Fruit fly (Drosophila melanogaster) whole organism, prepupa: ENCODE measurements around the gene Gr93a.

Source experiments
- CG15336 ChIP-seq: fragments of 200-800 bp; sonication (Bioruptor generic); IDR thresholded peaks from 2 replicates; pipeline ENCODE4 v1.3.6; 2022; ENCODE audit warnings: missing biosample characterization, missing genetic modification characterization
- Gug ChIP-seq: fragments of 200-800 bp; sonication (Bioruptor generic); IDR thresholded peaks from 2 replicates; pipeline ENCODE4 v1.3.6; 2022; ENCODE audit warnings: missing biosample characterization, missing genetic modification characterization
- Hr39 ChIP-seq: fragments of 200-800 bp; sonication (Bioruptor generic); optimal IDR thresholded peaks from 2 replicates; lab custom pipeline; 2016; ENCODE audit warnings: missing biosample characterization, missing genetic modification characterization
- OdsH ChIP-seq: fragments of 200-800 bp; sonication (Bioruptor generic); optimal IDR thresholded peaks from 3 replicates; lab custom pipeline; 2016; ENCODE audit warnings: missing biosample characterization, missing genetic modification characterization
- Smox ChIP-seq: fragments of 200-800 bp; sonication (Bioruptor generic); optimal IDR thresholded peaks from 3 replicates; lab custom pipeline; 2016; ENCODE audit warnings: missing biosample characterization, missing genetic modification characterization
- eg ChIP-seq: fragments of 200-800 bp; sonication (Bioruptor generic); IDR thresholded peaks from 3 replicates; pipeline ENCODE4 v1.3.6; 2022; ENCODE audit warnings: missing biosample characterization, missing genetic modification characterization
- fd85E ChIP-seq: fragments of 200-800 bp; sonication (Bioruptor generic); optimal IDR thresholded peaks from 3 replicates; lab custom pipeline; 2016; ENCODE audit warnings: missing biosample characterization, missing genetic modification characterization
- lz ChIP-seq: fragments of 200-800 bp; sonication (Bioruptor generic); optimal IDR thresholded peaks from 3 replicates; lab custom pipeline; 2016; ENCODE audit warnings: missing biosample characterization, missing genetic modification characterization
- salr ChIP-seq, 2 experiments: fragments of 200-800 bp; sonication (Bioruptor generic); optimal IDR thresholded peaks; 3 replicates each; lab custom pipeline; 2016 to 2018; ENCODE audit warnings: missing biosample characterization in 2 of 2, missing genetic modification characterization in 2 of 2, mild to moderate bottlenecking in 1 of 2

- TF ChIP-seq Gug (no peak), Hr39 (no peak), fd85E (GFP tag; lab: Kevin White, UChicago) (no peak), OdsH (GFP tag; lab: Kevin White, UChicago) (no peak), CG15336 (GFP tag; lab: Robert Waterston, UW) (no peak), Smox (GFP tag; lab: Kevin White, UChicago) (no peak), salr (GFP tag; optimal IDR thresholded peaks at IDR 0.05; lab: Kevin White, UChicago) (no peak), eg (GFP tag; lab: Robert Waterston, UW) (no peak), lz (GFP tag; lab: Kevin White, UChicago) (no peak)
Observed at dm6 chr3R:21807264-21807663, 25.0 kb upstream of the Gr93a start.
